Worm (Caenorhabditis elegans) whole organism, L4 larva: ENCODE data around the gene C39B5.5.

Experiments used
- D1046.2 ChIP-seq: fragments of 200-800 bp; sonication (Bioruptor generic); IDR thresholded peaks from 2 replicates; pipeline ENCODE4 v1.3.6; 2022; ENCODE audit warnings: missing genetic modification characterization, missing compliant biosample characterization
- F37D6.2 ChIP-seq: sonication (generic microtip); optimal IDR thresholded peaks from 2 replicates; lab custom pipeline; 2016; ENCODE audit warnings: mild to moderate bottlenecking, missing genetic modification characterization, missing compliant biosample characterization
- F44E2.7 ChIP-seq: fragments of 200-800 bp; sonication (Bioruptor generic); IDR thresholded peaks from 2 replicates; pipeline ENCODE4 v2.1.2; 2022; ENCODE audit warnings: missing genetic modification characterization, missing compliant biosample characterization
- F49E8.2 ChIP-seq: sonication (generic microtip); optimal IDR thresholded peaks from 2 replicates; lab custom pipeline; 2016; ENCODE audit warnings: missing compliant biosample characterization, mild to moderate bottlenecking, missing genetic modification characterization, borderline replicate concordance
- R02D3.7 ChIP-seq: fragments of 150-350 bp; sonication (generic microtip); optimal IDR thresholded peaks from 3 replicates; lab custom pipeline; 2014; ENCODE audit warnings: missing biosample characterization, missing genetic modification characterization
- T26A8.4 ChIP-seq: fragments of 200-800 bp; sonication (Bioruptor generic); IDR thresholded peaks from 2 replicates; pipeline ENCODE4 v1.3.6; 2022; ENCODE audit warnings: missing genetic modification characterization, missing compliant biosample characterization
- Y105C5A.15 ChIP-seq: fragments of 200-800 bp; sonication (Bioruptor generic); IDR thresholded peaks from 2 replicates; pipeline ENCODE4 v1.3.6; 2022; ENCODE audit warnings: missing genetic modification characterization, missing compliant biosample characterization
- Y75B8A.6 ChIP-seq: fragments of 200-800 bp; sonication (Bioruptor generic); IDR thresholded peaks from 2 replicates; pipeline ENCODE4 v1.3.6; 2022; ENCODE audit warnings: missing genetic modification reagents, missing genetic modification characterization, missing compliant biosample characterization
- ZK337.2 ChIP-seq: fragments of 200-800 bp; sonication (Bioruptor generic); IDR thresholded peaks from 2 replicates; pipeline ENCODE4 v1.3.6; 2022; ENCODE audit warnings: missing genetic modification reagents, missing genetic modification characterization, missing compliant biosample characterization
- aha-1 ChIP-seq: fragments of 150-350 bp; peaks from one replicate; lab custom pipeline; 2014; ENCODE audit warnings: missing biosample characterization, missing genetic modification characterization
- aly-2 ChIP-seq: sonication (generic microtip); optimal IDR thresholded peaks from 2 replicates; lab custom pipeline; 2018; ENCODE audit warnings: missing biosample characterization, missing genetic modification characterization
- arid-1 ChIP-seq: fragments of 200-800 bp; sonication (Bioruptor generic); conservative IDR thresholded peaks from 2 replicates; pipeline ENCODE4 v1.3.6; 2022; ENCODE audit warnings: missing genetic modification reagents, missing genetic modification characterization, missing compliant biosample characterization
- ceh-32 ChIP-seq: sonication (generic microtip); optimal IDR thresholded peaks from 2 replicates; lab custom pipeline; 2016; ENCODE audit warnings: mild to moderate bottlenecking, missing genetic modification characterization, missing compliant biosample characterization; ENCODE audit not compliant: poor library complexity
- ceh-44 ChIP-seq: fragments of 200-800 bp; sonication (Bioruptor generic); IDR thresholded peaks from 2 replicates; pipeline ENCODE4 v1.3.6; 2022; ENCODE audit warnings: missing genetic modification reagents, missing genetic modification characterization, missing compliant biosample characterization
- ces-1 ChIP-seq: fragments of 150-350 bp; sonication (generic microtip); optimal IDR thresholded peaks from 4 replicates; lab custom pipeline; 2014; ENCODE audit warnings: missing biosample characterization, missing genetic modification reagents, missing genetic modification characterization
- ctbp-1 ChIP-seq: fragments of 200-800 bp; sonication (Bioruptor generic); IDR thresholded peaks from 2 replicates; pipeline ENCODE4 v1.3.6; 2022; ENCODE audit warnings: missing genetic modification reagents, missing genetic modification characterization, missing compliant biosample characterization
- daf-12 ChIP-seq: fragments of 150-350 bp; optimal IDR thresholded peaks from 2 replicates; lab custom pipeline; 2014; ENCODE audit warnings: missing biosample characterization, missing genetic modification reagents, missing genetic modification characterization
- daf-16 ChIP-seq, 3 experiments: sonication (generic microtip); optimal IDR thresholded peaks; 2 replicates each; lab custom pipeline; 2016 to 2017; ENCODE audit warnings: missing genetic modification characterization in 3 of 3, missing genetic modification reagents in 3 of 3, mild to moderate bottlenecking in 2 of 3, missing compliant biosample characterization in 2 of 3, missing biosample characterization in 1 of 3, moderate library complexity in 1 of 3
- dmd-8 ChIP-seq: fragments of 200-800 bp; sonication (Bioruptor generic); IDR thresholded peaks from 2 replicates; pipeline ENCODE4 v1.3.6; 2022; ENCODE audit warnings: missing genetic modification characterization, missing compliant biosample characterization
- dmd-9 ChIP-seq: fragments of 200-800 bp; sonication (Bioruptor generic); IDR thresholded peaks from 2 replicates; pipeline ENCODE4 v1.3.6; 2022; ENCODE audit warnings: missing genetic modification reagents, missing genetic modification characterization, missing compliant biosample characterization
- duxl-1 ChIP-seq: sonication (generic microtip); optimal IDR thresholded peaks from 2 replicates; lab custom pipeline; 2016; ENCODE audit warnings: mild to moderate bottlenecking, missing genetic modification characterization, moderate library complexity, missing compliant biosample characterization; ENCODE audit not compliant: poor library complexity
- egl-27 ChIP-seq: sonication (generic microtip); optimal IDR thresholded peaks from 3 replicates; lab custom pipeline; 2017; ENCODE audit warnings: missing biosample characterization, missing genetic modification reagents, missing genetic modification characterization
- egl-43 ChIP-seq: fragments of 200-800 bp; sonication (Bioruptor generic); IDR thresholded peaks from 2 replicates; pipeline ENCODE4 v1.3.6; 2022; ENCODE audit warnings: missing genetic modification reagents, missing genetic modification characterization, missing compliant biosample characterization
- hif-1 ChIP-seq, 2 experiments: sonication (generic microtip); optimal IDR thresholded peaks; 2 replicates each; lab custom pipeline; 2016 to 2017; ENCODE audit warnings: missing compliant biosample characterization in 2 of 2, missing genetic modification characterization in 2 of 2, missing genetic modification reagents in 2 of 2, missing genotype in 2 of 2, mild to moderate bottlenecking in 1 of 2
- hmg-1.1 ChIP-seq: fragments of 200-800 bp; sonication (Bioruptor generic); IDR thresholded peaks from 2 replicates; pipeline ENCODE4 v1.3.6; 2022; ENCODE audit warnings: missing genetic modification reagents, missing genetic modification characterization, missing compliant biosample characterization
- lin-13 ChIP-seq: fragments of 150-350 bp; optimal IDR thresholded peaks from 2 replicates; lab custom pipeline; 2014; ENCODE audit warnings: missing biosample characterization, missing genetic modification reagents, missing genetic modification characterization
- lin-15B ChIP-seq: fragments of 150-350 bp; sonication (generic microtip); optimal IDR thresholded peaks from 3 replicates; lab custom pipeline; 2014; ENCODE audit warnings: missing biosample characterization, missing genetic modification characterization
- nhr-111 ChIP-seq: fragments of 200-800 bp; sonication (Bioruptor generic); optimal IDR thresholded peaks from 2 replicates; lab custom pipeline; 2018; ENCODE audit warnings: mild to moderate bottlenecking, missing genetic modification characterization, missing compliant biosample characterization
- nhr-42 ChIP-seq: fragments of 200-800 bp; sonication (Bioruptor generic); IDR thresholded peaks from 2 replicates; pipeline ENCODE4 v1.3.6; 2022; ENCODE audit warnings: missing genetic modification characterization, missing compliant biosample characterization
- nhr-48 ChIP-seq: sonication (generic microtip); optimal IDR thresholded peaks from 2 replicates; lab custom pipeline; 2016; ENCODE audit warnings: mild to moderate bottlenecking, missing genetic modification characterization, missing compliant biosample characterization
- nhr-6 ChIP-seq: fragments of 150-350 bp; optimal IDR thresholded peaks from 2 replicates; lab custom pipeline; 2014; ENCODE audit warnings: missing biosample characterization, missing genetic modification characterization
- nhr-77 ChIP-seq: fragments of 150-350 bp; optimal IDR thresholded peaks from 2 replicates; lab custom pipeline; 2014; ENCODE audit warnings: missing biosample characterization, missing genetic modification characterization
- php-3 ChIP-seq: fragments of 200-800 bp; sonication (Bioruptor generic); IDR thresholded peaks from 2 replicates; pipeline ENCODE4 v1.3.6; 2022; ENCODE audit warnings: missing genetic modification reagents, missing genetic modification characterization, missing compliant biosample characterization
- pqm-1 ChIP-seq: sonication (generic microtip); optimal IDR thresholded peaks from 2 replicates; lab custom pipeline; 2017; ENCODE audit warnings: missing biosample characterization, missing genetic modification characterization
- rbr-2 ChIP-seq: sonication (generic microtip); optimal IDR thresholded peaks from 2 replicates; lab custom pipeline; 2016; ENCODE audit warnings: missing genotype, missing genetic modification characterization, missing compliant biosample characterization
- snpc-1.2 ChIP-seq: fragments of 200-800 bp; sonication (Bioruptor generic); IDR thresholded peaks from 2 replicates; pipeline ENCODE4 v1.3.6; 2022; ENCODE audit warnings: missing genetic modification reagents, missing genetic modification characterization, missing compliant biosample characterization
- spr-3 ChIP-seq: fragments of 200-800 bp; sonication (Bioruptor generic); optimal IDR thresholded peaks from 2 replicates; lab custom pipeline; 2018; ENCODE audit warnings: mild to moderate bottlenecking, missing genetic modification characterization, missing compliant biosample characterization
- tag-97 ChIP-seq: fragments of 200-800 bp; sonication (Bioruptor generic); IDR thresholded peaks from 2 replicates; pipeline ENCODE4 v1.3.6; 2022; ENCODE audit warnings: missing genetic modification characterization, missing compliant biosample characterization
- zip-2 ChIP-seq: fragments of 150-350 bp; optimal IDR thresholded peaks from 2 replicates; lab custom pipeline; 2014; ENCODE audit warnings: missing biosample characterization, missing genetic modification characterization
- ztf-7 ChIP-seq: fragments of 150-350 bp; optimal IDR thresholded peaks from 2 replicates; lab custom pipeline; 2014; ENCODE audit warnings: missing biosample characterization, missing genetic modification characterization

Gene C39B5.5

DNA sequence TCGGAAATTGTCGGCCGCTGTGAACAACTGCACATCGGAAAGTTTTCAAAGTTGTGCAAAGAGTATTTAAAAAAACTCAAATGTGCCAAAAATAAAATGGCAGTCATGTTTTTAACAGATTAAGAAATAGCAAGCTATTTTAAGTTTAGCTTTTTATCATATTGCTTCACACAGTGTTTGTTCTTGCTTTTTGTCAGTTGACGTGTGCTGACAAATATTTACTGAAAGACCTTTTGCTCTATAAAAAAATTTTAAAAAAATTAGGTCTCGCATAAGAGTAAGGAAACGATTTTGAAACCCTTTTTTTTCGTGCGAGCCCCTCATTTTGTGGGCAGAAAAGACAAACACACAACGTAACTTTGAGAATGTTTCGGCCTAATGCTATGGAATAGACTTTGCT lies 47.6 kb downstream of the C39B5.5 start, which contains the start of gene fbxa-71:
Gene fbxa-71, plus strand, starts transcription at position 301 of the 400 bp plus-strand sequence.
- TF ChIP-seq hif-1 (tag; optimal IDR thresholded peaks at IDR 0.05; lab: Kevin White, UChicago) (no peak), php-3 (GFP tag; lab: Robert Waterston, UW) (no peak), aly-2 (no peak), daf-12 (tag; lab: Kevin White, UChicago) (no peak), T26A8.4 (GFP tag; lab: Robert Waterston, UW) (no peak), ces-1 (GFP tag; lab: Kevin White, UChicago) (no peak), hmg-1.1 (GFP tag; lab: Robert Waterston, UW) (no peak), lin-13 (GFP tag; lab: Kevin White, UChicago) (no peak), arid-1 (GFP tag; lab: Robert Waterston, UW) (no peak), daf-16 (GFP tag; optimal IDR thresholded peaks at IDR 0.05; lab: Kevin White, UChicago) (no peak), daf-16 (tag; optimal IDR thresholded peaks at IDR 0.05; lab: Kevin White, UChicago) (no peak)
- TF ChIP-seq, all 104 proteins: peak for 0

DNA sequence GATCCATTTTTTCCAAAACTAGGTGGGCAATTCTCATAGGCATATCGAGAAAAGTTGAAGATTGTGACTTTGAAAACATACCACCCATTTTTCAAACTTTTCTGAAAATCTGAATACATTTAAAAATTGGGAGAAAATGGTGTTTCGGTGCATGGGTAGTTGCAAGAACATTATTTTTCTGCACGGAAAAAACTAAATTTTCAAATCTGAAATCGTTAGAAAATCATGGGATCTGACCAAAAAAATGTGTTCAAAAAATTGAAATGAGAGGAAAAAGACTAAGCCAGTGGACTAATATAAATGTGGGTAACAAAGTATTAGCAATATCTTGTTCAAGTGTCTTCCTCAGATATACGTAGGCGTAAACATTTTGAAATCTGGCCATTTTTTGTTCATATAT lies 50.9 kb downstream of the C39B5.5 start, which contains the start of gene fbxa-43:
Gene fbxa-43, minus strand, starts transcription at position 101 of the 400 bp plus-strand sequence.
- TF ChIP-seq lin-15B (tag; lab: Kevin White, UChicago) (no peak), ctbp-1 (GFP tag; lab: Robert Waterston, UW) (no peak), snpc-1.2 (no peak), R02D3.7 (tag; lab: Kevin White, UChicago) (no peak), duxl-1 (tag; lab: Kevin White, UChicago) (no peak), F37D6.2 (no peak), dmd-9 (GFP tag; lab: Robert Waterston, UW) (no peak), aha-1 (tag; lab: Kevin White, UChicago) (no peak), Y75B8A.6 (GFP tag; lab: Robert Waterston, UW) (no peak), ceh-32 (tag; lab: Kevin White, UChicago) (no peak), php-3 (GFP tag; lab: Robert Waterston, UW) (no peak), ZK337.2 (GFP tag; lab: Robert Waterston, UW) (no peak), nhr-6 (tag; lab: Kevin White, UChicago) (no peak), dmd-8 (no peak), pqm-1 (tag; lab: Kevin White, UChicago) (no peak), egl-43 (GFP tag; lab: Robert Waterston, UW) (no peak), zip-2 (tag; lab: Kevin White, UChicago) (no peak), Y105C5A.15 (GFP tag; lab: Robert Waterston, UW) (no peak), nhr-111 (GFP tag; lab: Kevin White, UChicago) (no peak), spr-3 (no peak)

DNA sequence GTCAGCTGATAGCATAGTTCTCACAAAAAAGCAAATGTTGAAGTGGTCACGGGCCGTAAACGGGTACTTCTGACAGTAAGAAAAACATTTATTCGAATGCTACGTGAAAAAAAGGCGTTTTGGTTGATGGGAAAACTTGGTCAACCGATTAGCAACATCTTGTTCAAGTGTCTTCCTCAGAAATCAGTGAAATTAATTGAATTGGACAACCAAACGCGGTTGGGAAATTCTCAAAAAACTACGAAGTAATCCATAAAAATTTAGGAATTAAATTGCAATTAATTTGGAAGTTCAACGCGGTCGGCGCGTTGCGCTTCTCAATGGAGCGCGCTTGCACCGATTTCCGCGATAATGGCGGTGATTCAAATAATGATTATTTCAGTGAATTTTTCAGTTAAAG lies 51.4 kb downstream of the C39B5.5 start:
- no peak for TF ChIP-seq nhr-42 (GFP tag; lab: Robert Waterston, UW)
- TF ChIP-seq rbr-2: no peak
- TF ChIP-seq arid-1 (GFP tag; lab: Robert Waterston, UW): no peak
- no peak for TF ChIP-seq nhr-77 (tag; lab: Kevin White, UChicago)
- TF ChIP-seq lin-15B (tag; lab: Kevin White, UChicago): no peak
- TF ChIP-seq aha-1 (tag; lab: Kevin White, UChicago): no peak
- TF ChIP-seq F49E8.2 (tag; lab: Kevin White, UChicago): no peak
- no peak for TF ChIP-seq F44E2.7 (GFP tag; lab: Robert Waterston, UW)
- TF ChIP-seq spr-3: no peak
- no peak for TF ChIP-seq D1046.2
- no peak for TF ChIP-seq ceh-44 (GFP tag; lab: Robert Waterston, UW)
- no peak for TF ChIP-seq egl-27
- no peak for TF ChIP-seq nhr-48 (tag; lab: Kevin White, UChicago)
- no peak for TF ChIP-seq tag-97 (GFP tag; lab: Robert Waterston, UW)
- no peak for TF ChIP-seq ztf-7 (tag; lab: Kevin White, UChicago)
